Worm (Caenorhabditis elegans): ENCODE results near the gene cyn-17.

The cyn-17 gene

DNA sequence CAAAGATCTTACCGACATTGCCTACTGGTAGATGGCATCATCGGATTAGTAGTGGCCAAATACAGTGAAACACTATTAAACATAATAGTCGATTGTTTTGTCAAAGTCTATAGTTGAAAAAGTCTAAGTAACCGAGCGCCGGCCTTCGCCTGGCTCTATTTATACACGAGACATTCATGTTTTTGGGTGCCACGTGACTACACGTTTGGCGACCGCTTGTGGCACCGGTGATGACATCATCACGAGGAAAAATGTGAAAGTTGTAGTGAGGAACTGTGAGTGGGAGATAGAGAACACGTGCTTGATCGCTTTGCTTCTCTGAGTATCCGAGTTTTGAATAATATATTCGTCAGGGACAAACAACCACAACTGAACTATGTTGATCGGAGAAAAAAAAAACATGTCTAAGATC, 44.9 kb downstream of the cyn-17 start (continued):
- TF ChIP-seq daf-16 (GFP tag; optimal IDR thresholded peaks at IDR 0.05) (peak in 1 of 2 experiments; percentile 75), daf-16 (tag; optimal IDR thresholded peaks at IDR 0.05) (peak; percentile 60), hlh-30 (tag; optimal IDR thresholded peaks at IDR 0.05; ENCODE audit: insufficient read depth) (peak; percentile 99), aly-2 (tag; optimal IDR thresholded peaks at IDR 0.05) (no peak), nhr-11 (tag; optimal IDR thresholded peaks at IDR 0.05) (peak; percentile 87), set-16 (GFP tag; IDR thresholded peaks at IDR 0.05) (no peak), dpl-1 (GFP tag; optimal IDR thresholded peaks at IDR 0.05) (peak; percentile 43), unc-130 (GFP tag; optimal IDR thresholded peaks at IDR 0.05) (no peak), nhr-42 (GFP tag; IDR thresholded peaks at IDR 0.05) (peak; percentile 60; the same call in 1 of the 2 replicates), ceh-20 (GFP tag; IDR thresholded peaks at IDR 0.05) (peak; percentile 79; the same call in 1 of the 2 replicates), lin-38 (GFP tag; IDR thresholded peaks at IDR 0.05) (no peak; the same call in none of the 2 replicates), daf-8 (GFP tag; IDR thresholded peaks at IDR 0.05) (no peak), nhr-28 (tag; optimal IDR thresholded peaks at IDR 0.05) (peak; percentile 98), ama-1 (optimal IDR thresholded peaks at IDR 0.05) (peak; percentile 34), nhr-77 (tag; optimal IDR thresholded peaks at IDR 0.05) (peak; percentile 50), nhr-10 (tag; optimal IDR thresholded peaks at IDR 0.05) (no peak), Y75B8A.6 (GFP tag; IDR thresholded peaks at IDR 0.05) (no peak), dmd-8 (GFP tag; IDR thresholded peaks at IDR 0.05) (no peak), mdt-29 (GFP tag; IDR thresholded peaks at IDR 0.05) (peak; percentile 67; the same call in 1 of the 2 replicates), tra-1 (GFP tag; IDR thresholded peaks at IDR 0.05) (0 out of 2 replicates have a peak, but pooled peaks have one; percentile 30), lin-39 (tag; optimal IDR thresholded peaks at IDR 0.05) (no peak), Y105C5A.15 (GFP tag; IDR thresholded peaks at IDR 0.05) (no peak), daf-19 (GFP tag; conservative IDR thresholded peaks at IDR 0.05) (no peak), spr-1 (tag; optimal IDR thresholded peaks at IDR 0.05) (peak; percentile 70)

DNA sequence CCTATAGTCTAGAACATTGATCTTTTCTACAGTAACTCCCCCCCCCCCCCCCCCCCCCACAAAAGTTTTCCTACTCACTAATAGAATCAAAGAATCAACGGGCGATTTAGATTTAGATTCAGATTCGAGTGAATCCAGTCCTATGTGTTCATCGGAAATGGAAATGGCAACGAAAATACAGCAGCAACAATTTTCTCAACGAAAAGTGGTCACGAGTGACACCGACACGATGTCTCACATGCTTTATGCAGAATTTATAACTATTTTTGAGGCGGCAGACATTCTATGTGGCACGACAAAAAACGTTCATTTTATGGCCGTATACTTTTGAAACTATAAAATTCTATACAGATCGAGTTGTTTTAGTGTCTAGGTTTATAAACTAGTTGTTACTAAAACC, 45.7 kb downstream of the cyn-17 start:
- TF ChIP-seq hlh-30 (tag; optimal IDR thresholded peaks at IDR 0.05; ENCODE audit: insufficient read depth) (peak; percentile 85), unc-62 (GFP tag; optimal IDR thresholded peaks at IDR 0.05 in 1 of 2) (no peak), unc-62 (tag; optimal IDR thresholded peaks at IDR 0.05) (no peak)

DNA sequence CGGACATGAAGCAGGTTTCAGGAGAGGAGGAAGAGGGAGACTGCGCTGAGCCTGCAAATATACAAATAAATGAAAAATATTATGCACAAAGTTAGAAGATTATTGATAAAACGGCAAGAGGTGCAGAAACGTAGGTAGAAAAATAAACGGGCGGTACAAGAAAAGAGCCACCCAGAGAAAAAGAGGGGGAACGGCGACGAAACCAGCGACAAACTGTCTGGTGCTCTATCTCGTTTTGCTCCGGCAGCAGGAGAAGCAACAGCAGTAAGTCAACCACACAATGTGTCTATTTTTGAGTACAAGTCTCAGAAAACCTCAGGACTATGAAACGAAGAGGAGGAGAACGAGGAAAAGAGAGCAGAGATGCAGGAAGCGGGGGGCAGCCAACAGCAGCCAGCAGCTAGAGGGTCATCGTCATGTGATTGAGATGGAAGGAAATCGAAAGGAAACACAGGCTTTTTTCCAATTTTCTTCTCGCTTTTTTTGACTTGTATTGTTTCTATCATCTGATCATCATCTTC, 46.3 kb downstream of the cyn-17 start, which contains the start of gene F26F12.3:
F26F12.3 (minus strand) TSS at position 51 of the 521 bp plus-strand sequence.
- TF ChIP-seq tag-97 (GFP tag; IDR thresholded peaks at IDR 0.05) (no peak), nhr-28 (tag; optimal IDR thresholded peaks at IDR 0.05) (peak; percentile 88), php-3 (GFP tag; IDR thresholded peaks at IDR 0.05) (peak; percentile 34; the same call in 1 of the 2 replicates), rbr-2 (tag; optimal IDR thresholded peaks at IDR 0.05) (peak; percentile 16), skn-1 (tag; optimal IDR thresholded peaks at IDR 0.05) (no peak), dmd-6 (GFP tag; IDR thresholded peaks at IDR 0.05) (peak; percentile 88), zip-11 (GFP tag; IDR thresholded peaks at IDR 0.05) (no peak), fkh-10 (GFP tag; optimal IDR thresholded peaks at IDR 0.05) (peak; percentile 70), nhr-41 (GFP tag; IDR thresholded peaks at IDR 0.05) (no peak), aly-2 (tag; optimal IDR thresholded peaks at IDR 0.05) (no peak), nhr-77 (tag; optimal IDR thresholded peaks at IDR 0.05) (peak; percentile 85), Y75B8A.6 (GFP tag; IDR thresholded peaks at IDR 0.05) (no peak), dmd-8 (GFP tag; IDR thresholded peaks at IDR 0.05) (no peak), egl-27 (tag; optimal IDR thresholded peaks at IDR 0.05) (no peak), zfp-2 (tag; optimal IDR thresholded peaks at IDR 0.05) (no peak), daf-16 (GFP tag; optimal IDR thresholded peaks at IDR 0.05) (peak in 1 of 2 experiments; percentile 14), daf-16 (tag; optimal IDR thresholded peaks at IDR 0.05) (peak; percentile 81), T20F7.1 (GFP tag; optimal IDR thresholded peaks at IDR 0.05) (peak; percentile 10), mdl-1 (tag; optimal IDR thresholded peaks at IDR 0.05) (peak in 1 of 2 experiments; percentile 80), spr-1 (tag; optimal IDR thresholded peaks at IDR 0.05) (peak; percentile 35), madf-5 (GFP tag; IDR thresholded peaks at IDR 0.05) (no peak), ceh-62 (tag; optimal IDR thresholded peaks at IDR 0.05) (no peak), nhr-48 (tag; optimal IDR thresholded peaks at IDR 0.05) (peak; percentile 88), zip-2 (tag; optimal IDR thresholded peaks at IDR 0.05) (no peak), ztf-11 (tag; optimal IDR thresholded peaks at IDR 0.05) (no peak), ctbp-1 (GFP tag; IDR thresholded peaks at IDR 0.05) (peak; percentile 79), daf-12 (tag; optimal IDR thresholded peaks at IDR 0.05) (no peak), Y48G9A.11 (GFP tag; IDR thresholded peaks at IDR 0.05) (no peak), set-16 (GFP tag; IDR thresholded peaks at IDR 0.05) (peak; percentile 64), cey-2 (tag; optimal IDR thresholded peaks at IDR 0.05; ENCODE audit: borderline replicate concordance, insufficient read depth) (no peak), ceh-32 (tag; optimal IDR thresholded peaks at IDR 0.05; ENCODE audit: poor library complexity) (no peak), dpl-1 (GFP tag; optimal IDR thresholded peaks at IDR 0.05) (peak; percentile 12)

Measured in whole organism, L4 larva.